Worm (Caenorhabditis elegans) whole organism, L2 larva: Measurements from ENCODE around the gene acs-7.

Source experiments
- C34F6.9 ChIP-seq: fragments of 150-350 bp; optimal IDR thresholded peaks from 2 replicates; lab custom pipeline; 2014; ENCODE audit warnings: missing biosample characterization, missing genetic modification characterization
- R02D3.7 ChIP-seq: fragments of 150-350 bp; optimal IDR thresholded peaks from 2 replicates; lab custom pipeline; 2014; ENCODE audit warnings: missing biosample characterization, missing genetic modification characterization
- Y55F3AM.14 ChIP-seq: fragments of 200-800 bp; sonication (Bioruptor generic); optimal IDR thresholded peaks from 2 replicates; lab custom pipeline; 2018; ENCODE audit warnings: mild to moderate bottlenecking, missing genetic modification characterization, missing compliant biosample characterization
- ZK546.5 ChIP-seq: sonication (generic microtip); optimal IDR thresholded peaks from 2 replicates; lab custom pipeline; 2017; ENCODE audit warnings: missing biosample characterization, missing genetic modification characterization
- alr-1 ChIP-seq: fragments of 150-350 bp; optimal IDR thresholded peaks from 2 replicates; lab custom pipeline; 2014; ENCODE audit warnings: missing biosample characterization, missing genetic modification characterization
- aly-2 ChIP-seq: fragments of 150-350 bp; optimal IDR thresholded peaks from 2 replicates; lab custom pipeline; 2014; ENCODE audit warnings: missing biosample characterization, missing genetic modification characterization
- ama-1 ChIP-seq: fragments of 150-350 bp; optimal IDR thresholded peaks from 2 replicates; lab custom pipeline; 2018; ENCODE audit warnings: inconsistent platforms
- blmp-1 ChIP-seq: sonication (generic microtip); optimal IDR thresholded peaks from 2 replicates; lab custom pipeline; 2017; ENCODE audit warnings: missing genetic modification characterization, mild to moderate bottlenecking, missing compliant biosample characterization, antibody characterized with exemption, moderate library complexity; ENCODE audit not compliant: insufficient read depth
- ceh-82 ChIP-seq: fragments of 150-350 bp; optimal IDR thresholded peaks from 2 replicates; lab custom pipeline; 2014; ENCODE audit warnings: missing biosample characterization, missing genetic modification characterization
- crh-2 ChIP-seq: sonication (generic microtip); optimal IDR thresholded peaks from 2 replicates; lab custom pipeline; 2017; ENCODE audit warnings: missing biosample characterization, missing genetic modification characterization
- dmd-4 ChIP-seq: sonication (generic microtip); optimal IDR thresholded peaks from 2 replicates; lab custom pipeline; 2017; ENCODE audit warnings: missing biosample characterization, missing genetic modification characterization
- elt-1 ChIP-seq: fragments of 150-350 bp; optimal IDR thresholded peaks from 2 replicates; lab custom pipeline; 2014; ENCODE audit warnings: missing biosample characterization, missing genetic modification characterization
- elt-3 ChIP-seq: sonication (generic microtip); optimal IDR thresholded peaks from 2 replicates; lab custom pipeline; 2017; ENCODE audit warnings: missing biosample characterization, missing genetic modification characterization
- fos-1 ChIP-seq: fragments of 150-350 bp; optimal IDR thresholded peaks from 2 replicates; lab custom pipeline; 2014; ENCODE audit warnings: missing biosample characterization, missing genetic modification characterization
- gmeb-1 ChIP-seq: fragments of 150-350 bp; optimal IDR thresholded peaks from 2 replicates; lab custom pipeline; 2014; ENCODE audit warnings: missing biosample characterization, missing genetic modification characterization
- lin-11 ChIP-seq: fragments of 150-350 bp; sonication (generic microtip); optimal IDR thresholded peaks from 2 replicates; lab custom pipeline; 2014; ENCODE audit warnings: missing biosample characterization, missing genetic modification characterization, inconsistent platforms, mixed read lengths
- lin-13 ChIP-seq: fragments of 150-350 bp; optimal IDR thresholded peaks from 2 replicates; lab custom pipeline; 2014; ENCODE audit warnings: missing biosample characterization, missing genetic modification reagents, missing genetic modification characterization
- lin-39 ChIP-seq: fragments of 150-350 bp; optimal IDR thresholded peaks from 2 replicates; lab custom pipeline; 2014; ENCODE audit warnings: missing biosample characterization, missing genetic modification reagents, missing genetic modification characterization
- mab-5 ChIP-seq: fragments of 150-350 bp; optimal IDR thresholded peaks from 2 replicates; lab custom pipeline; 2014; ENCODE audit warnings: missing biosample characterization, missing genetic modification characterization
- mbf-1 ChIP-seq: sonication (generic microtip); optimal IDR thresholded peaks from 2 replicates; lab custom pipeline; 2017; ENCODE audit warnings: missing biosample characterization, missing genetic modification characterization
- nhr-11 ChIP-seq: fragments of 150-350 bp; optimal IDR thresholded peaks from 2 replicates; lab custom pipeline; 2014; ENCODE audit warnings: missing biosample characterization, missing genetic modification characterization
- nhr-129 ChIP-seq: fragments of 150-350 bp; optimal IDR thresholded peaks from 2 replicates; lab custom pipeline; 2014; ENCODE audit warnings: missing biosample characterization, missing genetic modification characterization
- nhr-21 ChIP-seq: fragments of 150-350 bp; optimal IDR thresholded peaks from 2 replicates; lab custom pipeline; 2014; ENCODE audit warnings: missing biosample characterization, missing genetic modification characterization
- nhr-23 ChIP-seq: fragments of 150-350 bp; optimal IDR thresholded peaks from 2 replicates; lab custom pipeline; 2014; ENCODE audit warnings: missing biosample characterization, missing genetic modification reagents, missing genetic modification characterization
- nhr-25 ChIP-seq: fragments of 150-350 bp; sonication (generic microtip); optimal IDR thresholded peaks from 3 replicates; lab custom pipeline; 2014; ENCODE audit warnings: missing biosample characterization, missing genetic modification characterization
- nhr-6 ChIP-seq: fragments of 150-350 bp; optimal IDR thresholded peaks from 2 replicates; lab custom pipeline; 2014; ENCODE audit warnings: missing biosample characterization, missing genetic modification characterization
- nhr-77 ChIP-seq: fragments of 150-350 bp; optimal IDR thresholded peaks from 2 replicates; lab custom pipeline; 2014; ENCODE audit warnings: missing biosample characterization, missing genetic modification characterization
- peb-1 ChIP-seq: fragments of 150-350 bp; optimal IDR thresholded peaks from 2 replicates; lab custom pipeline; 2014; ENCODE audit warnings: missing biosample characterization, missing genetic modification characterization
- sem-4 ChIP-seq: fragments of 150-350 bp; optimal IDR thresholded peaks from 2 replicates; lab custom pipeline; 2014; ENCODE audit warnings: missing biosample characterization, missing genetic modification reagents, missing genetic modification characterization
- sma-9 ChIP-seq, 2 experiments: fragments of 150-350 bp in 1 of 2; sonication (generic microtip) in 1 of 2; optimal IDR thresholded peaks; 2 replicates each; lab custom pipeline; 2014 to 2016; ENCODE audit warnings: missing genetic modification characterization in 2 of 2, mild to moderate bottlenecking in 1 of 2, missing biosample characterization in 1 of 2, missing compliant biosample characterization in 1 of 2, missing genetic modification reagents in 1 of 2, moderate library complexity in 1 of 2
- snpc-4 ChIP-seq: fragments of 150-350 bp; optimal IDR thresholded peaks from 2 replicates; lab custom pipeline; 2014; ENCODE audit warnings: missing biosample characterization, missing genetic modification characterization
- unc-39 ChIP-seq: fragments of 150-350 bp; optimal IDR thresholded peaks from 2 replicates; lab custom pipeline; 2014; ENCODE audit warnings: missing biosample characterization, missing genetic modification characterization
- unc-55 ChIP-seq: fragments of 150-350 bp; sonication (generic microtip); optimal IDR thresholded peaks from 3 replicates; lab custom pipeline; 2014; ENCODE audit warnings: missing biosample characterization, missing genetic modification reagents, missing genetic modification characterization
- ztf-1 ChIP-seq: fragments of 200-800 bp; sonication (Bioruptor generic); conservative IDR thresholded peaks from 2 replicates; pipeline ENCODE4 v1.3.6; 2022; ENCODE audit warnings: missing genetic modification characterization, missing compliant biosample characterization
- ztf-11 ChIP-seq: sonication (generic microtip); optimal IDR thresholded peaks from 2 replicates; lab custom pipeline; 2017; ENCODE audit warnings: missing biosample characterization, missing genetic modification characterization

The acs-7 gene

ce11 chrII:9246648-9247047, 45.2 kb upstream of the acs-7 start, which contains the start of gene T26C5.5:
TSS of gene T26C5.5 (minus strand) at chrII:9246748.
- TF ChIP-seq peb-1 (tag; lab: Kevin White, UChicago) (no peak), lin-39 (tag; lab: Kevin White, UChicago) (no peak), elt-3 (tag; lab: Kevin White, UChicago) (no peak), lin-13 (GFP tag; lab: Kevin White, UChicago) (no peak), nhr-25 (no peak), aly-2 (tag; lab: Kevin White, UChicago) (no peak), R02D3.7 (tag; lab: Kevin White, UChicago) (no peak), nhr-6 (tag; lab: Kevin White, UChicago) (no peak), nhr-129 (tag; lab: Kevin White, UChicago) (no peak), dmd-4 (tag; lab: Kevin White, UChicago) (no peak), ceh-82 (no peak), unc-55 (no peak), unc-39 (no peak)

- TF ChIP-seq nhr-23 (tag; lab: Kevin White, UChicago) (no peak), lin-11 (tag; lab: Kevin White, UChicago) (no peak), nhr-77 (tag; lab: Kevin White, UChicago) (no peak), gmeb-1 (tag; lab: Kevin White, UChicago) (no peak), alr-1 (tag; lab: Kevin White, UChicago) (no peak), elt-3 (tag; lab: Kevin White, UChicago) (no peak), unc-39 (no peak), ZK546.5 (tag; lab: Kevin White, UChicago) (no peak), aly-2 (tag; lab: Kevin White, UChicago) (no peak), nhr-11 (no peak), ztf-11 (tag; lab: Kevin White, UChicago) (no peak), crh-2 (no peak), ztf-1 (GFP tag; lab: Robert Waterston, UW) (no peak), elt-1 (tag; lab: Kevin White, UChicago) (no peak), dmd-4 (tag; lab: Kevin White, UChicago) (no peak), R02D3.7 (tag; lab: Kevin White, UChicago) (no peak), mab-5 (tag; lab: Kevin White, UChicago) (no peak), nhr-25 (no peak), blmp-1 (tag; lab: Kevin White, UChicago) (no peak), ceh-82 (no peak)
These were observed 41.4 kb upstream of the acs-7 start, which contains the start of gene T26C5.4 for ce11 chrII:9250422-9250821. TSS of gene T26C5.4 (minus strand) at chrII:9250522.

ce11 chrII:9251529-9251928, 40.3 kb upstream of the acs-7 start:
- TF ChIP-seq crh-2 (no peak), unc-55 (no peak), blmp-1 (tag; lab: Kevin White, UChicago) (peak; percentile 86), nhr-25 (peak; percentile 65)

- no peak for TF ChIP-seq ama-1 (lab: Kevin White, UChicago)
- no peak for TF ChIP-seq C34F6.9
- no peak for TF ChIP-seq nhr-11
- TF ChIP-seq fos-1 (tag; lab: Kevin White, UChicago), result no peak
- no peak for TF ChIP-seq snpc-4 (tag; lab: Kevin White, UChicago)
- no peak for TF ChIP-seq elt-3 (tag; lab: Kevin White, UChicago)
- no peak for TF ChIP-seq ztf-11 (tag; lab: Kevin White, UChicago)
- no peak for TF ChIP-seq Y55F3AM.14 (GFP tag; lab: Kevin White, UChicago)
- no peak for TF ChIP-seq elt-1 (tag; lab: Kevin White, UChicago)
- TF ChIP-seq mbf-1, result no peak
- TF ChIP-seq lin-39 (tag; lab: Kevin White, UChicago), result no peak
- TF ChIP-seq dmd-4 (tag; lab: Kevin White, UChicago), result no peak
- TF ChIP-seq nhr-129 (tag; lab: Kevin White, UChicago), result no peak
- TF ChIP-seq aly-2 (tag; lab: Kevin White, UChicago), result no peak
- no peak for TF ChIP-seq sem-4 (tag; lab: Kevin White, UChicago)
- TF ChIP-seq mab-5 (tag; lab: Kevin White, UChicago), result no peak
- TF ChIP-seq sma-9 (GFP tag; optimal IDR thresholded peaks at IDR 0.05; lab: Kevin White, UChicago), result no peak
- no peak for TF ChIP-seq sma-9 (tag; optimal IDR thresholded peaks at IDR 0.05; lab: Kevin White, UChicago)
- TF ChIP-seq nhr-21 (tag; lab: Kevin White, UChicago), result no peak
These were observed 37.6 kb upstream of the acs-7 start, which contains the start of gene nlp-82 for ce11 chrII:9254187-9254586. TSS of gene nlp-82 (minus strand) at chrII:9254287.
